Worm (Caenorhabditis elegans): ENCODE results near the gene mpst-3.

DNA sequence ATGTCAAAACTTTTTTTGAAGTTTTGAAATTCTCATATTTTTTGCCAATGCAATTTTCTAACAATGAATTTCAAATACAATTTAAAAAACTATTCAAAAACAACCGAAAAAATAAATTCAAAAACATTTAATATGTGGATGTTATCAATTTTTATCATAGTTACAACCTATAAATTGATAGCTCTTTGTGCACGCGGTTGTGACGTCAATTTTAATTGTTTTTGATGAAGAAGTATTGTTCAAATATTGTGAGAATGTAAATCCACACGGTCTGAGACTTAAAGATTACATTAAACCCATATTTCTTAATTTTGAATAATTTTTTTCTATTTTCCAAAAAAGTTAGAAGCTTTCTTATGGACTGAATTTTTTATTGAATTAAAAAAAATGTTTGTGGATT, 43.5 kb upstream of the mpst-3 start:
- TF ChIP-seq nhr-90 (tag; optimal IDR thresholded peaks at IDR 0.05; ENCODE audit: poor library complexity) = no peak
- TF ChIP-seq nhr-47 (tag; optimal IDR thresholded peaks at IDR 0.05) = no peak
- TF ChIP-seq mef-2 (tag; optimal IDR thresholded peaks at IDR 0.05) = no peak
- no peak for TF ChIP-seq ces-1 (GFP tag; optimal IDR thresholded peaks at IDR 0.05)
